Fruit fly (Drosophila melanogaster) whole organism: ENCODE measurements around the gene SNRPG.

Experiments used
- Dll ChIP-seq: fragments of >200 bp; optimal IDR thresholded peaks from 2 replicates; lab custom pipeline; 2017
- pan ChIP-seq: fragments of >200 bp; optimal IDR thresholded peaks from 2 replicates; lab custom pipeline; 2017
- psq ChIP-seq: fragments of >200 bp; optimal IDR thresholded peaks from 2 replicates; lab custom pipeline; 2017

dm6 chrX:16623524-16623923 lies 16.7 kb downstream of the SNRPG start:
- TF ChIP-seq pan (lab: Kevin White, UChicago) (no peak), Dll (lab: Kevin White, UChicago) (no peak), psq (lab: Kevin White, UChicago) (no peak)
